Fruit fly (Drosophila melanogaster): ENCODE measurements around the gene CG32856.

- peak; percentile 51 to 84 for TF ChIP-seq salr (GFP tag; optimal IDR thresholded peaks at IDR 0.05)
- TF ChIP-seq esn (GFP tag; optimal IDR thresholded peaks at IDR 0.05) = peak; percentile 87
- TF ChIP-seq svp (GFP tag) = peak; percentile 98
- peak; percentile 81 for TF ChIP-seq CG32006 (GFP tag; optimal IDR thresholded peaks at IDR 0.05)
- TF ChIP-seq Hr4 (GFP tag; optimal IDR thresholded peaks at IDR 0.05) = peak; percentile 77
- peak; percentile 78; the same call in 2 of the 3 replicates for TF ChIP-seq CG6163 (GFP tag; IDR thresholded peaks at IDR 0.05)
- TF ChIP-seq CG31627 (GFP tag; optimal IDR thresholded peaks at IDR 0.05) = peak; percentile 71
These were observed 19.4 kb upstream of the CG32856 start for dm6 chr3R:15984483-15985118.
